Worm (Caenorhabditis elegans) whole organism, L1 larva: ENCODE results near the gene orc-2.

Source experiments
- blmp-1 ChIP-seq: fragments of 150-350 bp; optimal IDR thresholded peaks from 2 replicates; lab custom pipeline; 2014; ENCODE audit warnings: missing biosample characterization, missing genetic modification characterization
- lir-3 ChIP-seq: sonication (generic microtip); optimal IDR thresholded peaks from 2 replicates; lab custom pipeline; 2016; ENCODE audit warnings: mild to moderate bottlenecking, missing genetic modification characterization, moderate library complexity, missing compliant biosample characterization; ENCODE audit not compliant: poor library complexity
- zag-1 ChIP-seq: fragments of 150-350 bp; optimal IDR thresholded peaks from 2 replicates; lab custom pipeline; 2014; ENCODE audit warnings: missing biosample characterization, missing genetic modification characterization

The orc-2 gene

DNA sequence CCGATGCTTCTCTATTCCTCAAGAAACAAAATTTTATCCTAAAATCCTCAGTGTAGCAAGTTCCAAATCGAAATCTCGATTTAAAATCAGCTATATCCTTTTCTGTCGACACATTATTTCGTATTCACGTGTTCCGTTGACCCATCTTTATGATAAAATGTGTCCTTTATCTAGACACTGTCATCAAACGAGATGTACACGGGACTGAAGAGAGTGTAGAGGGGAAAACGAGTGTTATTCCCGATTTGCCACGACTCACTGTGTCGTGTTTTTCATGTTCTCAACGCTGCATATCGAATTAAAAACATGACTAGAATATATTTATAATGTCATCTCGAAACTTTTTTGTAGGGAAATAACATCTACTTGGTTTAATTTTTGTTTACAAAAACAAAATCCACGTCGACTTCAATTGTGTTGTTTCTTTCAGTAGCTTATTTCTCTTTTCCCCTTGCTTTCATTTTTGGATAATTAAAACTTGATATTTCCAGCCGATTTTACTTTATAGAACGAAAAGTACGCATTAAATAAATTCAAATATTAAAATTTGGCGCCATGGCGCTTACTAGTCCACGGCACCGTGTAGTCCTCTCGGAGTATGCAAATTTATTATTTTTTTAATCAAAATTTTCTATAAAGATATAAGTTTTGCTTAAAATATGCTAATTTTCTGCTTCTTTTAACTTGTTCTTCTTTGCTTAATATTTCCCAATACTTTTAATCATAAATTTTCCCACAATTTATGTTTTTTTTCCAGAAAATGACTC lies 52.3 kb downstream of the orc-2 start, which contains the start of gene metr-1 (continued):
- TF ChIP-seq lir-3 (peak; percentile 17), blmp-1 (tag; lab: Kevin White, UChicago) (peak; percentile 31), zag-1 (tag; lab: Kevin White, UChicago) (no peak)
